Worm (Caenorhabditis elegans) whole organism, late embryonic: ENCODE measurements around the gene C18H9.1.

Experiments
- C38D4.7 ChIP-seq: fragments of 200-800 bp; sonication (Bioruptor generic); optimal IDR thresholded peaks from 2 replicates; lab custom pipeline; 2018; ENCODE audit warnings: mild to moderate bottlenecking, missing genetic modification characterization, moderate library complexity, missing compliant biosample characterization
- F13H6.1 ChIP-seq: sonication (generic microtip); optimal IDR thresholded peaks from 2 replicates; lab custom pipeline; 2016; ENCODE audit warnings: missing genetic modification characterization, missing compliant biosample characterization
- K02D7.2 ChIP-seq: sonication (generic microtip); optimal IDR thresholded peaks from 2 replicates; lab custom pipeline; 2017; ENCODE audit warnings: mild to moderate bottlenecking, missing genetic modification characterization, missing compliant biosample characterization
- K09A11.1 ChIP-seq: sonication (generic microtip); optimal IDR thresholded peaks from 2 replicates; lab custom pipeline; 2017; ENCODE audit warnings: antibody characterized with exemption, mild to moderate bottlenecking, missing genetic modification characterization, missing compliant biosample characterization; ENCODE audit not compliant: insufficient read depth
- Y22D7AL.16 ChIP-seq: sonication (generic microtip); optimal IDR thresholded peaks from 2 replicates; lab custom pipeline; 2016; ENCODE audit warnings: missing genetic modification characterization, missing compliant biosample characterization
- ama-1 ChIP-seq: fragments of 150-350 bp; optimal IDR thresholded peaks from 2 replicates; lab custom pipeline; 2014
- ceh-14 ChIP-seq: sonication (generic microtip); optimal IDR thresholded peaks from 2 replicates; lab custom pipeline; 2016; ENCODE audit warnings: missing genotype, missing genetic modification characterization, missing compliant biosample characterization
- ceh-19 ChIP-seq: fragments of 200-800 bp; sonication (Bioruptor generic); optimal IDR thresholded peaks from 2 replicates; lab custom pipeline; 2018; ENCODE audit warnings: mild to moderate bottlenecking, missing genetic modification characterization, missing compliant biosample characterization
- ceh-22 ChIP-seq: sonication (generic microtip); optimal IDR thresholded peaks from 2 replicates; lab custom pipeline; 2017; ENCODE audit warnings: missing biosample characterization, missing genetic modification characterization
- ceh-30 ChIP-seq: fragments of 150-350 bp; optimal IDR thresholded peaks from 2 replicates; lab custom pipeline; 2014; ENCODE audit warnings: missing biosample characterization, missing genetic modification characterization
- ceh-45 ChIP-seq: fragments of 200-800 bp; sonication (Bioruptor generic); IDR thresholded peaks from 2 replicates; pipeline ENCODE4 v1.3.6; 2022; ENCODE audit warnings: missing genetic modification reagents, missing genetic modification characterization, missing compliant biosample characterization
- ceh-6 ChIP-seq: fragments of 200-800 bp; sonication (Bioruptor generic); optimal IDR thresholded peaks from 2 replicates; lab custom pipeline; 2018; ENCODE audit warnings: mild to moderate bottlenecking, missing genetic modification characterization, missing compliant biosample characterization
- dmd-4 ChIP-seq: sonication (generic microtip); optimal IDR thresholded peaks from 2 replicates; lab custom pipeline; 2016; ENCODE audit warnings: borderline replicate concordance, missing genetic modification characterization, missing compliant biosample characterization
- dve-1 ChIP-seq: sonication (generic microtip); optimal IDR thresholded peaks from 2 replicates; lab custom pipeline; 2017; ENCODE audit warnings: antibody characterized with exemption, mild to moderate bottlenecking, missing genetic modification characterization, missing compliant biosample characterization
- eyg-1 ChIP-seq: sonication (generic microtip); optimal IDR thresholded peaks from 2 replicates; lab custom pipeline; 2016; ENCODE audit warnings: missing genotype, missing genetic modification characterization, missing compliant biosample characterization
- fax-1 ChIP-seq: sonication (generic microtip); optimal IDR thresholded peaks from 2 replicates; lab custom pipeline; 2016; ENCODE audit warnings: missing genotype, missing genetic modification characterization, missing compliant biosample characterization
- fkh-6 ChIP-seq: sonication (generic microtip); optimal IDR thresholded peaks from 2 replicates; lab custom pipeline; 2016; ENCODE audit warnings: missing genetic modification characterization, missing compliant biosample characterization
- hlh-13 ChIP-seq: fragments of 200-800 bp; sonication (Bioruptor generic); optimal IDR thresholded peaks from 2 replicates; lab custom pipeline; 2018; ENCODE audit warnings: mild to moderate bottlenecking, missing genetic modification characterization, missing compliant biosample characterization
- hlh-30 ChIP-seq: sonication (generic microtip); optimal IDR thresholded peaks from 2 replicates; lab custom pipeline; 2017; ENCODE audit warnings: antibody characterized with exemption, missing genetic modification characterization, missing compliant biosample characterization; ENCODE audit not compliant: insufficient read depth
- hlh-6 ChIP-seq: sonication (generic microtip); optimal IDR thresholded peaks from 2 replicates; lab custom pipeline; 2016; ENCODE audit warnings: missing genotype, missing genetic modification characterization, missing compliant biosample characterization
- lim-6 ChIP-seq: sonication (generic microtip); optimal IDR thresholded peaks from 2 replicates; lab custom pipeline; 2016; ENCODE audit warnings: missing genetic modification characterization, missing compliant biosample characterization
- lin-11 ChIP-seq: fragments of 200-800 bp; sonication (Bioruptor generic); optimal IDR thresholded peaks from 2 replicates; lab custom pipeline; 2018; ENCODE audit warnings: mild to moderate bottlenecking, missing genetic modification characterization, missing compliant biosample characterization
- madf-2 ChIP-seq: sonication (generic microtip); optimal IDR thresholded peaks from 2 replicates; lab custom pipeline; 2017; ENCODE audit warnings: missing genetic modification characterization, missing compliant biosample characterization
- mec-3 ChIP-seq: sonication (generic microtip); optimal IDR thresholded peaks from 2 replicates; lab custom pipeline; 2016; ENCODE audit warnings: borderline replicate concordance, missing genetic modification characterization, missing compliant biosample characterization
- nfya-1 ChIP-seq: sonication (generic microtip); optimal IDR thresholded peaks from 2 replicates; lab custom pipeline; 2017; ENCODE audit warnings: missing genetic modification characterization, mild to moderate bottlenecking, missing compliant biosample characterization, antibody characterized with exemption, moderate library complexity
- nhr-11 ChIP-seq: fragments of 150-350 bp; optimal IDR thresholded peaks from 2 replicates; lab custom pipeline; 2014; ENCODE audit warnings: missing biosample characterization, missing genetic modification characterization
- npax-4 ChIP-seq: sonication (generic microtip); optimal IDR thresholded peaks from 2 replicates; lab custom pipeline; 2016; ENCODE audit warnings: missing genetic modification characterization, missing compliant biosample characterization
- odd-2 ChIP-seq: sonication (generic microtip); optimal IDR thresholded peaks from 2 replicates; lab custom pipeline; 2017; ENCODE audit warnings: antibody characterized with exemption, mild to moderate bottlenecking, missing genetic modification characterization, missing compliant biosample characterization
- pag-3 ChIP-seq: sonication (generic microtip); optimal IDR thresholded peaks from 2 replicates; lab custom pipeline; 2016; ENCODE audit warnings: missing compliant biosample characterization, missing genetic modification characterization, borderline replicate concordance
- pha-2 ChIP-seq: sonication (generic microtip); optimal IDR thresholded peaks from 2 replicates; lab custom pipeline; 2017; ENCODE audit warnings: mild to moderate bottlenecking, missing genetic modification characterization, missing compliant biosample characterization
- pqm-1 ChIP-seq: sonication (generic microtip); optimal IDR thresholded peaks from 2 replicates; lab custom pipeline; 2016; ENCODE audit warnings: missing genetic modification characterization, missing compliant biosample characterization
- ref-2 ChIP-seq: sonication (generic microtip); optimal IDR thresholded peaks from 2 replicates; lab custom pipeline; 2016; ENCODE audit warnings: missing genetic modification characterization, missing compliant biosample characterization
- rnt-1 ChIP-seq: sonication (generic microtip); optimal IDR thresholded peaks from 2 replicates; lab custom pipeline; 2016; ENCODE audit warnings: missing genetic modification characterization, missing compliant biosample characterization
- sox-2 ChIP-seq: fragments of 200-800 bp; sonication (Bioruptor generic); IDR thresholded peaks from 2 replicates; pipeline ENCODE4 v1.3.6; 2022; ENCODE audit warnings: missing genetic modification reagents, missing genetic modification characterization, missing compliant biosample characterization
- sox-4 ChIP-seq: sonication (generic microtip); optimal IDR thresholded peaks from 2 replicates; lab custom pipeline; 2017; ENCODE audit warnings: mild to moderate bottlenecking, missing genetic modification characterization, inconsistent platforms, missing compliant biosample characterization
- tbx-2 ChIP-seq: sonication (generic microtip); optimal IDR thresholded peaks from 2 replicates; lab custom pipeline; 2016; ENCODE audit warnings: missing genetic modification characterization, missing compliant biosample characterization
- tbx-7 ChIP-seq: sonication (generic microtip); optimal IDR thresholded peaks from 2 replicates; lab custom pipeline; 2016; ENCODE audit warnings: missing genotype, missing genetic modification characterization, missing compliant biosample characterization
- unc-3 ChIP-seq, 2 experiments: fragments of 200-800 bp in 1 of 2; sonication (Bioruptor generic) in 1 of 2; sonication (generic microtip) in 1 of 2; conservative IDR thresholded peaks in 1 of 2; optimal IDR thresholded peaks in 1 of 2; 2 replicates each; pipeline versions ENCODE4 v1.3.6 to Lab custom; 2016 to 2022; ENCODE audit warnings: missing compliant biosample characterization in 2 of 2, missing genetic modification characterization in 2 of 2, missing genetic modification reagents in 1 of 2
- unc-42 ChIP-seq: sonication (generic microtip); optimal IDR thresholded peaks from 2 replicates; lab custom pipeline; 2016; ENCODE audit warnings: missing genotype, missing genetic modification characterization, missing compliant biosample characterization
- unc-55 ChIP-seq: sonication (generic microtip); optimal IDR thresholded peaks from 2 replicates; lab custom pipeline; 2017; ENCODE audit warnings: missing biosample characterization, missing genetic modification reagents, missing genetic modification characterization
- unc-86 ChIP-seq: sonication (generic microtip); optimal IDR thresholded peaks from 2 replicates; lab custom pipeline; 2016; ENCODE audit warnings: missing genetic modification characterization, missing compliant biosample characterization

Gene C18H9.1

ce11 chrII:6713003-6713402 lies 14.1 kb downstream of the C18H9.1 start:
- no peak for TF ChIP-seq K09A11.1 (tag; lab: Kevin White, UChicago)
- no peak for TF ChIP-seq fax-1 (tag; lab: Kevin White, UChicago)
- no peak for TF ChIP-seq dve-1 (tag; lab: Kevin White, UChicago)
- no peak for TF ChIP-seq hlh-6 (tag; lab: Kevin White, UChicago)
- TF ChIP-seq odd-2 (tag; lab: Kevin White, UChicago): no peak
- TF ChIP-seq F13H6.1: no peak
- no peak for TF ChIP-seq mec-3
- TF ChIP-seq nhr-11: no peak
- no peak for TF ChIP-seq ceh-45 (GFP tag; lab: Robert Waterston, UW)
- TF ChIP-seq unc-86 (tag; lab: Kevin White, UChicago): no peak
- TF ChIP-seq ceh-14 (tag; lab: Kevin White, UChicago): no peak
- TF ChIP-seq pha-2 (tag; lab: Kevin White, UChicago): no peak
- no peak for TF ChIP-seq nfya-1 (tag; lab: Kevin White, UChicago)
- no peak for TF ChIP-seq lim-6 (tag; lab: Kevin White, UChicago)
- no peak for TF ChIP-seq eyg-1 (tag; lab: Kevin White, UChicago)
- TF ChIP-seq unc-55 (GFP tag; lab: Kevin White, UChicago): no peak

- TF ChIP-seq sox-4 (no peak), hlh-6 (tag; lab: Kevin White, UChicago) (no peak), pha-2 (tag; lab: Kevin White, UChicago) (no peak)
Observed at ce11 chrII:6713832-6714342, 15.0 kb downstream of the C18H9.1 start, which contains the start of gene dpy-2. dpy-2 (plus strand) TSS chrII:6714292.

ce11 chrII:6715853-6716252 lies 17.0 kb downstream of the C18H9.1 start:
- no peak for TF ChIP-seq pqm-1 (tag; lab: Kevin White, UChicago)
- TF ChIP-seq lin-11: no peak
- TF ChIP-seq C38D4.7: no peak
- TF ChIP-seq tbx-2 (tag; lab: Kevin White, UChicago): no peak
- TF ChIP-seq ceh-22 (tag; lab: Kevin White, UChicago): no peak
- TF ChIP-seq madf-2 (tag; lab: Kevin White, UChicago): no peak
- no peak for TF ChIP-seq fax-1 (tag; lab: Kevin White, UChicago)
- TF ChIP-seq F13H6.1: no peak
- no peak for TF ChIP-seq ceh-6
- no peak for TF ChIP-seq dmd-4 (tag; lab: Kevin White, UChicago)
- TF ChIP-seq unc-42 (tag; lab: Kevin White, UChicago): no peak
- TF ChIP-seq ceh-14 (tag; lab: Kevin White, UChicago): no peak
- no peak for TF ChIP-seq K02D7.2 (tag; lab: Kevin White, UChicago)
- no peak for TF ChIP-seq lim-6 (tag; lab: Kevin White, UChicago)
- no peak for TF ChIP-seq tbx-7 (tag; lab: Kevin White, UChicago)
- TF ChIP-seq, all 69 proteins: peak for 0

- no peak for TF ChIP-seq ceh-30 (tag; lab: Kevin White, UChicago)
- no peak for TF ChIP-seq nfya-1 (tag; lab: Kevin White, UChicago)
- no peak for TF ChIP-seq unc-3 (GFP tag; conservative IDR thresholded peaks at IDR 0.05; lab: Robert Waterston, UW)
- TF ChIP-seq unc-3 (tag; optimal IDR thresholded peaks at IDR 0.05; lab: Kevin White, UChicago): no peak
- no peak for TF ChIP-seq hlh-13 (GFP tag; lab: Kevin White, UChicago)
- no peak for TF ChIP-seq pag-3 (tag; lab: Kevin White, UChicago)
- no peak for TF ChIP-seq ceh-45 (GFP tag; lab: Robert Waterston, UW)
- TF ChIP-seq ama-1 (lab: Kevin White, UChicago): no peak
- no peak for TF ChIP-seq mec-3
- TF ChIP-seq rnt-1 (tag; lab: Kevin White, UChicago): no peak
- no peak for TF ChIP-seq sox-2 (GFP tag; lab: Robert Waterston, UW)
- TF ChIP-seq ref-2 (tag; lab: Kevin White, UChicago): no peak
- no peak for TF ChIP-seq nhr-11
- no peak for TF ChIP-seq fkh-6
- no peak for TF ChIP-seq npax-4 (tag; lab: Kevin White, UChicago)
- TF ChIP-seq fax-1 (tag; lab: Kevin White, UChicago): no peak
- TF ChIP-seq hlh-30: no peak
- TF ChIP-seq Y22D7AL.16 (tag; lab: Kevin White, UChicago): no peak
- TF ChIP-seq pha-2 (tag; lab: Kevin White, UChicago): no peak
- no peak for TF ChIP-seq ceh-19 (GFP tag; lab: Kevin White, UChicago)
Observed at ce11 chrII:6716638-6717037, 17.8 kb downstream of the C18H9.1 start, which contains the start of the genes T14B4.5 and T14B4.20. T14B4.5 (plus strand) TSS chrII:6716863. T14B4.20 (plus strand) TSS chrII:6716901.
